Fruit fly (Drosophila melanogaster) Kc167 (cell line): ENCODE measurements around the gene CG17207.

ENCODE experiments used
- Myc ChIP-seq: fragments of >200 bp; optimal IDR thresholded peaks from 2 replicates; lab custom pipeline; 2017; ENCODE audit warnings: missing external identifiers
- Sin3A ChIP-seq: fragments of >200 bp; optimal IDR thresholded peaks from 2 replicates; lab custom pipeline; 2018; ENCODE audit warnings: missing external identifiers
- h ChIP-seq: fragments of >200 bp; optimal IDR thresholded peaks from 3 replicates; lab custom pipeline; 2018; ENCODE audit warnings: missing external identifiers
- insv ChIP-seq: fragments of >200 bp; optimal IDR thresholded peaks from 3 replicates; lab custom pipeline; 2018; ENCODE audit warnings: missing external identifiers
- psq ChIP-seq: fragments of >200 bp; optimal IDR thresholded peaks from 2 replicates; lab custom pipeline; 2017; ENCODE audit warnings: missing external identifiers
- ttk ChIP-seq: sonication (Bioruptor generic); optimal IDR thresholded peaks from 2 replicates; lab custom pipeline; 2017; ENCODE audit warnings: missing external identifiers

The CG17207 gene

DNA sequence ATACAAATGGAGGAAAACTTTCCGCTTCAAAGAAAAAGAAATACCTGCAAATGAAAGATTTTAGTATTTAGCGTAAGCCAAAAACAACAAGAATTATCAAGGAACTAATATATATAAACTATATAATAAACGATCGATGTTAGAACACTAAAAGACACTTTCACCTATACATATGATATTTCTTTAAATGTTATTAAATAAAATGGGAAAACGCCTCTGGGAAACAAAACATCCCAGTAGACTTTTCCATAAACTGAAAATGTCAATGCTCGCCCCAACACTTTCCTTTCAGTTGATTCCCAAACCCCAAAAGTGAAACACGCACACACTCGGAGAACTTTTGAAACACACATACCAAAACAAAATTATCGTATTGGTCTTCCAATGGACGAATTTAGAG, 8.4 kb upstream of the CG17207 start, which contains the start of gene vrs:
vrs (plus strand) TSS at position 301 of the 400 bp plus-strand sequence.
- no peak for TF ChIP-seq Myc (lab: Kevin White, UChicago)
- no peak for TF ChIP-seq h (lab: Kevin White, UChicago)
- no peak for TF ChIP-seq insv (lab: Kevin White, UChicago)
- TF ChIP-seq ttk (lab: Kevin White, UChicago), result no peak
- no peak for TF ChIP-seq Sin3A
- no peak for TF ChIP-seq psq (lab: Kevin White, UChicago)

DNA sequence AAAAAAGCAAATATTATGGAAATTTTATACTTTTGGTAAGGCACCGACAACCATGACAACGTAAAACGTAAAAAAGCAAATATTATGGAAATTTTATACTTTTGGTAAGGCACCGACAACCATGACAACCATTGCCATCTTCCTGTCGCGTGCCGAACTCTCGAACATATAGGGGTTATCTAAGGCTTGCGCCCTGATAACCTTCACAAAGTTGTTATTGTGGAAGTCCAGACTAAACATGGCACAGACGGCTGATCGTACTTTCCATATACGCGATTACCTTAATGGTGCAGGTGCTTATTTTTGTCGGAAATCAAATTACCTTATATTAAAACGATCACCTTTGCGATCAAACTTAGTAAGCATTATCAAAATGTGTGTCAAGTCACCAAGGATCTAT, 6.5 kb upstream of the CG17207 start:
- TF ChIP-seq h (lab: Kevin White, UChicago) (no peak), Myc (lab: Kevin White, UChicago) (no peak), insv (lab: Kevin White, UChicago) (no peak), Sin3A (no peak), ttk (lab: Kevin White, UChicago) (no peak), psq (lab: Kevin White, UChicago) (no peak)

DNA sequence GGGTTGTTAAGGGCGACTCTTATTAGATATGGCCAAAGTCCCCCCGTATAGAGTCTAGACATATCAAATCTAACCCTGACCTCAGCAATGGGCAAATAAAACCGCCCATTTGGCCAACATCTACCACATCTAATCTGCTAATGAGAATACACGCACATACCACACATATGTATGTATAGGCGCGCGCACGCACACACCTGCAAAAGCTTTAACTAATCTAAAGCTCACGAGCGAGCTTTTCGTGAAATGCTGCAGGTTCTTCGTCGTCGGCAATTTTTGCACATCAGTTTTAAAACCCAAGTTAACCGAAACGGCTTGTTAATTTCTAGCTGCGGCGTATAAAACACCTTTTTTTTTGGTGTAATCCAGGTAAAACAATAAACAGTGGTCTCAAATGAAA, 4.8 kb upstream of the CG17207 start:
- no peak for TF ChIP-seq insv (lab: Kevin White, UChicago)
- no peak for TF ChIP-seq ttk (lab: Kevin White, UChicago)
- TF ChIP-seq Myc (lab: Kevin White, UChicago), result no peak
- no peak for TF ChIP-seq psq (lab: Kevin White, UChicago)
- TF ChIP-seq Sin3A, result no peak
- no peak for TF ChIP-seq h (lab: Kevin White, UChicago)

DNA sequence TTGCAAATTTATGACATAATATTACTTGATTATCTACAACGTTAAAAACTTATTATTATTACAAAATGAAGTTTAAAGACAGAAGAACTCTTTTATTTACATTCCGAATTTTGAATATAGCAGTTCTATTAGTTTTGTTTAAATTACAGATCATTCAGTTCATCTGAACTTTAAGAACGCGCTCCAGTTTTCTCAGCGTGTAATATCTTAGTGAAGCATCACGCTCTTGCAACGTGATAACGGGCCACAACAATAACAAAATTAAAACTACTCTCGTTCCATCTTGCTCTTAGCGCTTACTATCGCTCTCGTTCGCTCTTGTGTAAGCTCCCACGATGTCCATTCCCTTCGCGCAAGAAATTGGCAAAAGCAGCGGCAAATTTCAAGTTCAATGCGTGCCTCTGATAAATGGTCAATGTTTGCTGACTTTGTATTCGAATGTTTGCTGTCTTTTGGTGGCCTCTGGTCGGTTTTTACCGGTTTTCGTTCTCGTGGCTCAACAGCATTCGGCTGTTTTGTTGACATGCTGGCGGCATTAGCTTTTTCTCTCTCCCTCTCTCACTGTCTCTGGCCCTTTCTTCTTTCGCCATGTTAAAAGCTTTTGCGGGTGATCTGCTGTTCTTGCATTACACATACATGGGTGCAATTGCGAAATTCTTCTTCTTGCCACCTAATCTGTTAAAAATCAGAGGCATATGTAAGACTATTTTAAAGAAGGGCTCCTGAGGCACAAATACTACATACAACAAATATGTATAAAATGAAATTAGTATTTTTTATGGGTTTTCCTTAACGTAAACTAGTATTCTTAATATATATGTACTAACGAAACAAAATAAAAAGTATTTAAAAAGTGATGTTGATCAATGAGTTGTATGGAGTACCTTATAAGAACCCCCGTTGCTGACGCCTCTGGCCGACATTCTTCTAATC, 3.9 kb upstream of the CG17207 start:
- TF ChIP-seq insv (lab: Kevin White, UChicago) (no peak), ttk (lab: Kevin White, UChicago) (no peak), h (lab: Kevin White, UChicago) (no peak), psq (lab: Kevin White, UChicago) (no peak), Myc (lab: Kevin White, UChicago) (no peak), Sin3A (no peak)

DNA sequence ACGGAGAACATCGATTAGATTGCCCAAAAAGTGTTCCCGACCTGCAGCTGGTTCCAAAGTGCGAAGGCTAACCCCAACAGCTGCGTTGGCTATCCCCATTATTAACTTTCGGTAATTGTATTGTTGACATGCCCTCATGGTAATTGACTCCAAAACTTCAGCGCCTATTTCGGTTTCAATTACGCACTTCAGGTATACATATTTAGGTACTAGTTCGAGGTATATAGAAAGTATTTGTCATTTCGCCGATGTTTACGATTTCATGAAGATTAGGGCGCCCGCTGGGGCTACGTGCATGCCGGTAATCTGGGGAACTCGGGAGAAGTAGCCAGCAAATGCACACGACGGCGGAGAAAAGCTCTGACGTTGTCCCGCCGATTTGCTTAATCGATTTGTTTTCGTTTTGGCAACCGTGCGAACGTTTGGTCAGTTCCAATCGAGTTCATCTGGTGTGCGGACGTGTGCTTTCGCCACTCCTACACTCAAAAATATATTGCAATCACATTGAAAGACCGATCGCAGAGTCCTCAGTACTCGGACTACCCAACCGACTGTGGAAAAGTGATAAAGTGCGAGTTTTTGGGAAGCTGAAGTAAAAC, 2.2 kb upstream of the CG17207 start:
- TF ChIP-seq ttk (lab: Kevin White, UChicago) (no peak), h (lab: Kevin White, UChicago) (no peak), Myc (lab: Kevin White, UChicago) (no peak), psq (lab: Kevin White, UChicago) (no peak), insv (lab: Kevin White, UChicago) (no peak), Sin3A (no peak)

DNA sequence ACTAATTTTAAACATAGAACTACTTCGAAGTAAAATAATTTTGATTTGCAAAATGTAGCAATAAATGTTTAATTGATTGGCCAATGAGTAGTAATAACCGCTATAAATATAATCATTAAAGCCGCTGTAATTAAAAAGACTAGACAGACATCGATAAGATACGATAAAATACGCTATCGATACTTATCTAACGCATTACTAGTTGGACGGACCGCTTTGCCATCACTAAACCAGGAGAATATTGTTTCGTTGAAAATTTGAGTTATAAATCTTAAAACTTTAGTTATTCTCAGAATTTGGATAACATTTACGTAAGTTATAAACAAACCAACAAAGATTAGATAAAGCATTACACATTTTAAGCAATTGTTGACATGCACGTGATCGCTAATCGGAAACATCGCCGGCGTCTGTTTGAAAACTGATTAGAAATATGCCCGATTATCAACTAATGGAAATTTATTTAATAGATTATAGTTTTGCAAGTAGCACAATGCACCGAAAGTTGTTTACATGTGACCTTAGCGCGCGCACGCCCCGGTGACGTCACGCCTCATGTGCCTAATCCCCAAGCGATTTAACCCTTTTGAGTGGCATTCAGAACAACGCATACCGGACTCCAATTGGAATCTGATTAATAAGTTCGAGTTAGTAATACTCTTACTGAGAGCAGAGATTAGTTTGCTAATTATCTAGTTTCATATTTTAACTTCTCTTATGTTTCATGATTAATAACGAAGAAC, 633 bp upstream of the CG17207 start, which contains the start of gene Desat1:
Desat1 (plus strand) TSS at position 200 of the 743 bp plus-strand sequence.
- TF ChIP-seq insv (lab: Kevin White, UChicago) (no peak), Myc (lab: Kevin White, UChicago) (no peak), psq (lab: Kevin White, UChicago) (no peak), ttk (lab: Kevin White, UChicago) (no peak), h (lab: Kevin White, UChicago) (no peak), Sin3A (no peak)

DNA sequence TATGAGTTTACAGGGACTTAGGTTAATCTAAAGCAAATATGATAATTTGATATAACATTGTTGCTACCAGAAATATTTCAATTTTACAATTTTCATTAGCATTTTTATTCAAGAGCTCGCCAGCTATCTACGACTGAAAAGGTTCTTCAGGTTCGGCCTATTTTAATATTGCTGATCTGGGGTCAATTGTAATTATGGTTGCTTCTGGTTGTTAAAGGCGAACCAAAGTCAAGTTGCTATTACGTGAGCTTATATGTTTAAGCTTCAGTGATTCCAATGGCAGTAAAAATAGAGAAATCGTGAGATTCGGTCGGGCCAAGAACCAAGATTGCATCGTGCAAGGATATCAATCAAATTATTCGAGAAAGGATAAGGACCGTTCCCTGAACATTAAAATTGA, 3.0 kb downstream of the CG17207 start, which contains the start of gene Desat2:
Desat2 (plus strand) TSS at position 301 of the 400 bp plus-strand sequence.
- TF ChIP-seq h (lab: Kevin White, UChicago), result no peak
- no peak for TF ChIP-seq insv (lab: Kevin White, UChicago)
- no peak for TF ChIP-seq ttk (lab: Kevin White, UChicago)
- no peak for TF ChIP-seq Sin3A
- no peak for TF ChIP-seq Myc (lab: Kevin White, UChicago)
- TF ChIP-seq psq (lab: Kevin White, UChicago), result no peak

DNA sequence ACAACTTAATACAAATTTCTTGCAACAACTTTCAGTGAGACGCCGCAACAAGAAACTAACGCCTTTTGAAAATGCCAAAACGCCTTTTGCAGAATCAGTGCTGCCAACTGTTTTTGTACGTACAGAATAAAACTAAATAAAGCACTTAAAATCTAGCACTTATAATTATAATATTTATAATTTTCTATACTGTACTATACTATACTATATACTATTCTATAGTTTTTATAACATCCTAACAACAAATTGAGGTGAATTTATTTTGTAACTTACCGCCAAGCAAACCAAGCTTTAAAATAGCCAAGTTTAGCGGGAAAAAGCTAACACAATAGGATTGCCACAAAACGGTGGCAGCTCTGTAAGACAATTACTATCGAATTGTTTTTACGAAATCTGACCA, 5.2 kb downstream of the CG17207 start, which contains the start of the genes Aos1 and Srlp:
Aos1 (minus strand) TSS at position 59 of the 400 bp plus-strand sequence.
Srlp (plus strand) TSS at position 335 of the 400 bp plus-strand sequence.
- no peak for TF ChIP-seq Myc (lab: Kevin White, UChicago)
- TF ChIP-seq h (lab: Kevin White, UChicago), result no peak
- no peak for TF ChIP-seq Sin3A
- no peak for TF ChIP-seq ttk (lab: Kevin White, UChicago)
- TF ChIP-seq psq (lab: Kevin White, UChicago), result no peak
- no peak for TF ChIP-seq insv (lab: Kevin White, UChicago)

DNA sequence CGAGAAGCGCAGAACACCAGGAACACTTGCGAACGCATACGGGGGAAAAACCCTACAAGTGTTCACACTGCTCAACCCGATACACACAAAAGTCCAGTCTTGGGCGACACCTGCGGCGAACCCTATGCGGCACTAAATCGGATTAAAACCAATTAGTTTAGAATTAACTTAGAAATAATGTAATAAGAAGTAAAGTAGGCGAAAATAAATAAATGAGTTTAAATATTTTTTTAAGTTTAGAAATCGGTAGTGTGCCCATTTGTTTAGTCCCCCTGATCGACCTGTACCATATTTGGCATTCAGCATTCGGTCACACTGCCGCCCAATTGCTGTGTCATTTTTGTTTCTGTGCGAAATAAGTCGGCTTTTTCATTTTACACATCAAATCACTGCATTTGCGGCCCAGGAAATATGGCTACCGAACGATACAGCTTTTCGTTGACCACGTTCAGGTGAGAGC, 7.9 kb downstream of the CG17207 start, which contains the start of gene Prosalpha2:
Prosalpha2 (plus strand) TSS at position 292 of the 460 bp plus-strand sequence.
- no peak for TF ChIP-seq psq (lab: Kevin White, UChicago)
- no peak for TF ChIP-seq insv (lab: Kevin White, UChicago)
- TF ChIP-seq h (lab: Kevin White, UChicago), result no peak
- TF ChIP-seq Sin3A, result no peak
- TF ChIP-seq Myc (lab: Kevin White, UChicago), result no peak
- TF ChIP-seq ttk (lab: Kevin White, UChicago), result no peak

DNA sequence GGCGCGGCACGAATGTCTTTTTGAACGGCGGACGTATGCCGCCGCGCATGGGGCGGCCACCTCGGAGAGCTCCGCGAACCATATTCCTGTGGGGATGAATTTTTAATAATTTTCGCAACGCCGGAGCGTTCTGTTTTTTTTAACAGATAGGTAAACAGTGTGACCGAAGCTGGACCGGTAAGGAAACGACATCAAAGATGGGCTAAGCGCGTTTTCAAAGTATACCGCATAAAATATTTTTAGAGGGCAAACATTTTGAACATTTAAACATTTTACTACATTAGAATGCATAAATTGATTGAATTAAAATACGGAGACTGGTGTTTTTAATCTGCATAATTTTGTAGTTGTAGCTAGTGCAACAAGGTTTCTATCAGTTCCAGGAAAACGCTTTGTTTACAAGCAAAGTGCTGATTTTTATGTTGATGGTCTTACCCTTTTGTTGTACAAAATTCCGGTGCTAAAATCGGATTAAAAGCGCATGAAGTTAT, 9.8 kb downstream of the CG17207 start, which contains the start of the genes CG5641 and CG5245:
CG5641 (minus strand) TSS at position 163 of the 491 bp plus-strand sequence.
CG5245 (plus strand) TSS at position 441 of the 491 bp plus-strand sequence.
- TF ChIP-seq ttk (lab: Kevin White, UChicago) (no peak), psq (lab: Kevin White, UChicago) (no peak), h (lab: Kevin White, UChicago) (no peak), Myc (lab: Kevin White, UChicago) (no peak), insv (lab: Kevin White, UChicago) (no peak), Sin3A (no peak)
